Fruit fly (Drosophila melanogaster): ENCODE measurements around the gene CHKov2.

The CHKov2 gene

dm6 chr3R:25316016-25316415 is 15.0 kb downstream of the CHKov2 start, which contains the start of gene CG10559 (continued):
- TF ChIP-seq CG33557 (GFP tag; optimal IDR thresholded peaks at IDR 0.05): no peak
- TF ChIP-seq CG13287 (GFP tag; IDR thresholded peaks at IDR 0.05; ENCODE audit: partially characterized antibody): no peak
- TF ChIP-seq emc (GFP tag; optimal IDR thresholded peaks at IDR 0.05): no peak
- peak; percentile 1 for TF ChIP-seq PHDP (tag; optimal IDR thresholded peaks at IDR 0.05)
- TF ChIP-seq Tbp (GFP tag; optimal IDR thresholded peaks at IDR 0.05): no peak
- no peak for TF ChIP-seq Mad (GFP tag; optimal IDR thresholded peaks at IDR 0.05)
- no peak for TF ChIP-seq HHEX (GFP tag; optimal IDR thresholded peaks at IDR 0.05)
- TF ChIP-seq row (GFP tag; IDR thresholded peaks at IDR 0.05): no peak
- no peak for TF ChIP-seq Dp (GFP tag; optimal IDR thresholded peaks at IDR 0.05)
- TF ChIP-seq chinmo (GFP tag; IDR thresholded peaks at IDR 0.05; ENCODE audit: partially characterized antibody): 0 out of 4 replicates have a peak, but pooled peaks have one; percentile 24
- TF ChIP-seq Trl (optimal IDR thresholded peaks at IDR 0.05): peak in 1 of 2 experiments; percentile 18
- TF ChIP-seq Trl (GFP tag; optimal IDR thresholded peaks at IDR 0.05): no peak
- no peak for TF ChIP-seq CG8290 (GFP tag; optimal IDR thresholded peaks at IDR 0.05)
- TF ChIP-seq CG8290 (tag; optimal IDR thresholded peaks at IDR 0.05): peak in 1 of 2 experiments; percentile 13
- no peak for TF ChIP-seq ind (GFP tag; optimal IDR thresholded peaks at IDR 0.05)
- no peak for TF ChIP-seq ase (GFP tag; IDR thresholded peaks at IDR 0.05)
- TF ChIP-seq Gug (GFP tag; IDR thresholded peaks at IDR 0.05): no peak
- no peak for TF ChIP-seq CG3838 (GFP tag; optimal IDR thresholded peaks at IDR 0.05)
- TF ChIP-seq dan (GFP tag; IDR thresholded peaks at IDR 0.05): no peak
- no peak for TF ChIP-seq Stat92E (GFP tag; optimal IDR thresholded peaks at IDR 0.05)
- no peak for TF ChIP-seq HLH54F (GFP tag; optimal IDR thresholded peaks at IDR 0.05)
- TF ChIP-seq Hmx (GFP tag; optimal IDR thresholded peaks at IDR 0.05): no peak
- TF ChIP-seq her (GFP tag; optimal IDR thresholded peaks at IDR 0.05): no peak
- TF ChIP-seq Med (GFP tag): peak; percentile 42
- no peak for TF ChIP-seq CG7556 (GFP tag; optimal IDR thresholded peaks at IDR 0.05)
- no peak for TF ChIP-seq CG7357 (GFP tag; IDR thresholded peaks at IDR 0.05)
- TF ChIP-seq salm (tag; optimal IDR thresholded peaks at IDR 0.05): no peak
- TF ChIP-seq CG7928 (GFP tag; optimal IDR thresholded peaks at IDR 0.05): no peak
- no peak for TF ChIP-seq CG4282 (GFP tag; optimal IDR thresholded peaks at IDR 0.05)
- TF ChIP-seq ab (GFP tag; optimal IDR thresholded peaks at IDR 0.05): no peak

- TF ChIP-seq exex (tag; optimal IDR thresholded peaks at IDR 0.05) (peak; percentile 56), CG16779 (GFP tag; IDR thresholded peaks at IDR 0.05) (no peak), CG4282 (GFP tag; optimal IDR thresholded peaks at IDR 0.05) (no peak), sens (GFP tag) (peak; percentile 67), Doc2 (GFP tag; IDR thresholded peaks at IDR 0.05) (no peak), CG10462 (GFP tag; optimal IDR thresholded peaks at IDR 0.05) (no peak), bbx (GFP tag; IDR thresholded peaks at IDR 0.05; ENCODE audit: partially characterized antibody) (no peak), Hand (GFP tag; optimal IDR thresholded peaks at IDR 0.05) (no peak), CG8388 (GFP tag; optimal IDR thresholded peaks at IDR 0.05) (no peak), pfk (GFP tag; optimal IDR thresholded peaks at IDR 0.05) (no peak), CG12236 (GFP tag; optimal IDR thresholded peaks at IDR 0.05) (no peak), CG12104 (GFP tag; optimal IDR thresholded peaks at IDR 0.05) (no peak), CG10274 (GFP tag; optimal IDR thresholded peaks at IDR 0.05) (no peak), Deaf1 (tag; optimal IDR thresholded peaks at IDR 0.05) (peak; percentile 51), CG12769 (tag; optimal IDR thresholded peaks at IDR 0.05) (peak; percentile 40), chinmo (GFP tag; IDR thresholded peaks at IDR 0.05; ENCODE audit: partially characterized antibody) (0 out of 4 replicates have a peak, but pooled peaks have one; percentile 57), sug (tag; optimal IDR thresholded peaks at IDR 0.05) (peak; percentile 15), grn (GFP tag; optimal IDR thresholded peaks at IDR 0.05) (peak; percentile 12), CG6272 (GFP tag; IDR thresholded peaks at IDR 0.05) (no peak), sd (tag; optimal IDR thresholded peaks at IDR 0.05) (peak; percentile 2), lab (GFP tag; optimal IDR thresholded peaks at IDR 0.05) (peak; percentile 50)
These were observed 17.2 kb downstream of the CHKov2 start, which contains the start of gene CG31087 for dm6 chr3R:25313771-25314170. CG31087 (minus strand) TSS chr3R:25313833.

Measured in whole organism, embryonic.